Worm (Caenorhabditis elegans): ENCODE results near the gene F19G12.1.
A peak's percentile ranks its signal among the peaks of the same experiment; 100 is the strongest.

F19G12.1 gene

ce11 chrX:1454385-1454784 is 23.6 kb downstream of the F19G12.1 start:
- TF ChIP-seq aly-2 (tag; optimal IDR thresholded peaks at IDR 0.05) (no peak), F13H6.1 (tag; optimal IDR thresholded peaks at IDR 0.05) (peak; percentile 96), alr-1 (tag; optimal IDR thresholded peaks at IDR 0.05) (no peak), ZK546.5 (tag; optimal IDR thresholded peaks at IDR 0.05) (no peak), Y55F3AM.14 (GFP tag; optimal IDR thresholded peaks at IDR 0.05) (peak; percentile 68), unc-55 (GFP tag; optimal IDR thresholded peaks at IDR 0.05) (peak; percentile 76), sem-4 (tag; optimal IDR thresholded peaks at IDR 0.05) (peak; percentile 54), sma-3 (GFP tag; optimal IDR thresholded peaks at IDR 0.05) (peak; percentile 94), ztf-4 (tag; optimal IDR thresholded peaks at IDR 0.05) (peak; percentile 84), lin-11 (tag; optimal IDR thresholded peaks at IDR 0.05) (peak; percentile 79), nhr-25 (tag; optimal IDR thresholded peaks at IDR 0.05) (peak; percentile 89), sma-9 (GFP tag; optimal IDR thresholded peaks at IDR 0.05) (peak; percentile 93), sma-9 (tag; optimal IDR thresholded peaks at IDR 0.05) (no peak), nhr-11 (tag; optimal IDR thresholded peaks at IDR 0.05) (no peak), C34F6.9 (tag; optimal IDR thresholded peaks at IDR 0.05) (peak; percentile 83), egl-27 (tag; optimal IDR thresholded peaks at IDR 0.05) (peak; percentile 68), mdl-1 (tag; optimal IDR thresholded peaks at IDR 0.05) (peak; percentile 75 to 82), nhr-129 (tag; optimal IDR thresholded peaks at IDR 0.05) (peak; percentile 100), crh-2 (tag; optimal IDR thresholded peaks at IDR 0.05) (peak; percentile 91), blmp-1 (tag; optimal IDR thresholded peaks at IDR 0.05; ENCODE audit: insufficient read depth) (peak; percentile 81), ztf-1 (GFP tag; conservative IDR thresholded peaks at IDR 0.05) (no peak), unc-39 (tag; optimal IDR thresholded peaks at IDR 0.05) (peak; percentile 22), ceh-16 (tag; optimal IDR thresholded peaks at IDR 0.05) (peak; percentile 77), nhr-77 (tag; optimal IDR thresholded peaks at IDR 0.05) (peak; percentile 12), dmd-4 (tag; optimal IDR thresholded peaks at IDR 0.05) (no peak), ztf-11 (tag; optimal IDR thresholded peaks at IDR 0.05) (no peak), ceh-82 (tag; optimal IDR thresholded peaks at IDR 0.05) (peak; percentile 85), unc-62 (GFP tag; optimal IDR thresholded peaks at IDR 0.05) (peak; percentile 59), elt-3 (tag; optimal IDR thresholded peaks at IDR 0.05) (no peak), nhr-21 (tag; optimal IDR thresholded peaks at IDR 0.05) (peak; percentile 89), lsy-2 (tag; optimal IDR thresholded peaks at IDR 0.05) (peak; percentile 70 to 79), R02D3.7 (tag; optimal IDR thresholded peaks at IDR 0.05) (no peak), nhr-237 (tag; optimal IDR thresholded peaks at IDR 0.05) (no peak), fos-1 (tag; optimal IDR thresholded peaks at IDR 0.05) (peak; percentile 100), nhr-23 (tag; optimal IDR thresholded peaks at IDR 0.05) (no peak), snpc-4 (tag; optimal IDR thresholded peaks at IDR 0.05) (peak; percentile 22), mab-5 (tag; optimal IDR thresholded peaks at IDR 0.05) (peak; percentile 61), mbf-1 (tag; optimal IDR thresholded peaks at IDR 0.05) (no peak), skn-1 (tag; optimal IDR thresholded peaks at IDR 0.05) (peak; percentile 75), lin-13 (GFP tag; optimal IDR thresholded peaks at IDR 0.05) (peak; percentile 83), nhr-6 (tag; optimal IDR thresholded peaks at IDR 0.05) (peak; percentile 80), zag-1 (tag; optimal IDR thresholded peaks at IDR 0.05) (peak; percentile 82), peb-1 (tag; optimal IDR thresholded peaks at IDR 0.05) (no peak), lin-39 (tag; optimal IDR thresholded peaks at IDR 0.05) (no peak), gmeb-1 (tag; optimal IDR thresholded peaks at IDR 0.05) (peak; percentile 67), nhr-12 (tag; optimal IDR thresholded peaks at IDR 0.05) (no peak)
